Worm (Caenorhabditis elegans) whole organism, L2 larva: Measurements from ENCODE around the gene Y48A6B.7.

Experiments used
- F13H6.1 ChIP-seq: sonication (generic microtip); optimal IDR thresholded peaks from 2 replicates; lab custom pipeline; 2016; ENCODE audit warnings: missing genetic modification characterization, missing compliant biosample characterization
- ZK546.5 ChIP-seq: sonication (generic microtip); optimal IDR thresholded peaks from 2 replicates; lab custom pipeline; 2017; ENCODE audit warnings: missing biosample characterization, missing genetic modification characterization
- lin-13 ChIP-seq: fragments of 150-350 bp; optimal IDR thresholded peaks from 2 replicates; lab custom pipeline; 2014; ENCODE audit warnings: missing biosample characterization, missing genetic modification reagents, missing genetic modification characterization
- mab-5 ChIP-seq: fragments of 150-350 bp; optimal IDR thresholded peaks from 2 replicates; lab custom pipeline; 2014; ENCODE audit warnings: missing biosample characterization, missing genetic modification characterization
- nhr-11 ChIP-seq: fragments of 150-350 bp; optimal IDR thresholded peaks from 2 replicates; lab custom pipeline; 2014; ENCODE audit warnings: missing biosample characterization, missing genetic modification characterization
- nhr-12 ChIP-seq: fragments of 150-350 bp; optimal IDR thresholded peaks from 2 replicates; lab custom pipeline; 2014; ENCODE audit warnings: missing biosample characterization, missing genetic modification characterization
- nhr-237 ChIP-seq: fragments of 150-350 bp; optimal IDR thresholded peaks from 2 replicates; lab custom pipeline; 2014; ENCODE audit warnings: missing biosample characterization, missing genetic modification characterization
- nhr-6 ChIP-seq: fragments of 150-350 bp; optimal IDR thresholded peaks from 2 replicates; lab custom pipeline; 2014; ENCODE audit warnings: missing biosample characterization, missing genetic modification characterization
- nhr-77 ChIP-seq: fragments of 150-350 bp; optimal IDR thresholded peaks from 2 replicates; lab custom pipeline; 2014; ENCODE audit warnings: missing biosample characterization, missing genetic modification characterization
- skn-1 ChIP-seq: sonication (generic microtip); optimal IDR thresholded peaks from 2 replicates; lab custom pipeline; 2017; ENCODE audit warnings: missing biosample characterization, missing genetic modification characterization
- snpc-4 ChIP-seq: fragments of 150-350 bp; optimal IDR thresholded peaks from 2 replicates; lab custom pipeline; 2014; ENCODE audit warnings: missing biosample characterization, missing genetic modification characterization
- unc-62 ChIP-seq: fragments of 150-350 bp; optimal IDR thresholded peaks from 2 replicates; lab custom pipeline; 2014; ENCODE audit warnings: missing biosample characterization, missing genetic modification reagents, missing genetic modification characterization
- ztf-4 ChIP-seq: fragments of 150-350 bp; optimal IDR thresholded peaks from 2 replicates; lab custom pipeline; 2014; ENCODE audit warnings: missing biosample characterization, missing genetic modification characterization

DNA sequence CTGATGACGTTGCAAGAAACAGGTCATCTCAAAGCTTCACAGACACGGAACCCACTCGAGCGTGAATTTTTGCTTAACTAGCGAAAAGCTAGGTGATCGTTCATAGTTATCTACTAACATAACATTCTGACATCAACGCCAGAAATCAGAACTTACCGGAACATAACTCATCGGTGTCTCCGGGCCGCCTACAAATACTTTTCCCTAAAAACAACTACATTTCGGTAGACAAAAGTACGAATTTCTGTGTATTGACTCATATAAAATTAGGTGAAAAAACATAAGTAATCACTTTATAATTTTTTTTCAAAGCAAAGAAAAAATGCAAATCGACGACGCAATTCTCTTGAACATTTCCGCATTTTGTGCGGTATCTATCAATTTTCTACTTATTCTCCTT lies 47.8 kb upstream of the Y48A6B.7 start, which contains the start of gene str-261:
- TF ChIP-seq mab-5 (tag; lab: Kevin White, UChicago) (no peak), skn-1 (tag; lab: Kevin White, UChicago) (no peak), nhr-237 (no peak), lin-13 (GFP tag; lab: Kevin White, UChicago) (no peak), nhr-11 (tag; lab: Kevin White, UChicago) (no peak), nhr-77 (tag; lab: Kevin White, UChicago) (no peak), snpc-4 (no peak), F13H6.1 (tag; lab: Kevin White, UChicago) (no peak), ZK546.5 (no peak), unc-62 (GFP tag; lab: Kevin White, UChicago) (no peak), ztf-4 (tag; lab: Kevin White, UChicago) (no peak), nhr-12 (tag; lab: Kevin White, UChicago) (no peak), nhr-6 (tag; lab: Kevin White, UChicago) (no peak)
